Fruit fly (Drosophila melanogaster): ENCODE data around the gene Or85f.

Or85f gene

dm6 chr3R:9351415-9352379, 46.3 kb upstream of the Or85f start (continued):
- TF ChIP-seq bigmax (GFP tag; optimal IDR thresholded peaks at IDR 0.05) (no peak), Dek (tag; optimal IDR thresholded peaks at IDR 0.05) (peak; percentile 47), repo (GFP tag; optimal IDR thresholded peaks at IDR 0.05) (peak; percentile 28), CG3726 (GFP tag; IDR thresholded peaks at IDR 0.05) (no peak), CG13287 (GFP tag; IDR thresholded peaks at IDR 0.05; ENCODE audit: partially characterized antibody) (no peak), CG12071 (GFP tag; optimal IDR thresholded peaks at IDR 0.05) (peak; percentile 60), CG3163 (GFP tag; optimal IDR thresholded peaks at IDR 0.05) (no peak), CG8281 (tag; optimal IDR thresholded peaks at IDR 0.05) (no peak), Ada2b (GFP tag; IDR thresholded peaks at IDR 0.05) (no peak), tll (GFP tag; optimal IDR thresholded peaks at IDR 0.05) (no peak), CG16863 (GFP tag; optimal IDR thresholded peaks at IDR 0.05) (peak; percentile 19), CG17829 (tag; optimal IDR thresholded peaks at IDR 0.05) (peak; percentile 23), pzg (GFP tag; optimal IDR thresholded peaks at IDR 0.05) (peak; percentile 3), CG4282 (GFP tag; optimal IDR thresholded peaks at IDR 0.05) (no peak), bowl (GFP tag; IDR thresholded peaks at IDR 0.05) (no peak), CG11398 (GFP tag; optimal IDR thresholded peaks at IDR 0.05) (peak; percentile 65), CG18011 (GFP tag; optimal IDR thresholded peaks at IDR 0.05) (peak; percentile 53), CG43689 (GFP tag; IDR thresholded peaks at IDR 0.05) (no peak), CG12299 (tag; optimal IDR thresholded peaks at IDR 0.05) (no peak), HmgZ (tag; optimal IDR thresholded peaks at IDR 0.05) (peak; percentile 59), sob (GFP tag; IDR thresholded peaks at IDR 0.05) (no peak), CG8944 (GFP tag; optimal IDR thresholded peaks at IDR 0.05) (peak; percentile 19), Rfx (GFP tag; IDR thresholded peaks at IDR 0.05) (no peak), danr (GFP tag; IDR thresholded peaks at IDR 0.05) (no peak), Usf (GFP tag; optimal IDR thresholded peaks at IDR 0.05) (peak; percentile 1), Ravus (GFP tag; IDR thresholded peaks at IDR 0.05) (no peak)

dm6 chr3R:9352595-9353275, 45.3 kb upstream of the Or85f start:
- TF ChIP-seq yki (optimal IDR thresholded peaks at IDR 0.05) (peak; percentile 55), CG12236 (GFP tag; optimal IDR thresholded peaks at IDR 0.05) (no peak), exex (tag; optimal IDR thresholded peaks at IDR 0.05) (no peak), pb (GFP tag; optimal IDR thresholded peaks at IDR 0.05) (no peak), CG10543 (GFP tag; optimal IDR thresholded peaks at IDR 0.05) (peak; percentile 14), Deaf1 (tag; optimal IDR thresholded peaks at IDR 0.05) (peak; percentile 87), CG18476 (GFP tag; optimal IDR thresholded peaks at IDR 0.05) (no peak), CG1603 (tag; optimal IDR thresholded peaks at IDR 0.05) (no peak), D19A (tag; optimal IDR thresholded peaks at IDR 0.05) (no peak), en (GFP tag; optimal IDR thresholded peaks at IDR 0.05) (no peak), ham (GFP tag; IDR thresholded peaks at IDR 0.05) (no peak), schlank (tag; optimal IDR thresholded peaks at IDR 0.05) (no peak), hkb (optimal IDR thresholded peaks at IDR 0.05) (no peak), hkb (GFP tag; IDR thresholded peaks at IDR 0.05) (no peak), gro (GFP tag; optimal IDR thresholded peaks at IDR 0.05) (no peak), kni (GFP tag; optimal IDR thresholded peaks at IDR 0.05) (peak; percentile 97), Oaz (GFP tag; IDR thresholded peaks at IDR 0.05) (no peak), CG30431 (GFP tag; optimal IDR thresholded peaks at IDR 0.05) (no peak), pnt (GFP tag; optimal IDR thresholded peaks at IDR 0.05) (no peak), nom (GFP tag; optimal IDR thresholded peaks at IDR 0.05) (no peak), aop (GFP tag; IDR thresholded peaks at IDR 0.05) (no peak), onecut (GFP tag; IDR thresholded peaks at IDR 0.05) (no peak), ftz-f1 (GFP tag; optimal IDR thresholded peaks at IDR 0.05) (peak; percentile 67), CG15696 (tag; optimal IDR thresholded peaks at IDR 0.05) (no peak)
